Worm (Caenorhabditis elegans): Measurements from ENCODE around the gene C50E10.2.

C50E10.2 gene

DNA sequence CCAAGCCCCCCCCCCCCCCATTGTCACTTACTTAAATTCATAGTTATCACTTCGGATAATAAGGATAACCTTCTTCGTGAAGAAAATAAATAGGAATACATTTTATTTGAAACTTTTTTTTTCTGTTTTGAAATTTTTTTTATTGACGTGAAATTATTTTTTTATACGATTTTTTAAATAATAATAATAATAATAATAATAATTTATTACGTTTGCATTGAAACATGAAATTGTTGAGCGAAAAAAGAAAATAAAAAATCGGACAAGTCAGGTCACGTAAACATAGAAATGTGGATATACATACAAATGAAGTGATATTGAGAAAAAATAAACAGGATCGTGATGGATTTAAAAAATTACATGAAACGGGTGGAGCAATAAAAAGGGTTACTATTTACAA lies at the start of gene C50E10.2:
TSS of gene C50E10.2 (minus strand) at position 101 of the 400 bp plus-strand sequence.
- TF ChIP-seq T22C8.4 (GFP tag; IDR thresholded peaks at IDR 0.05) (no peak), tab-1 (GFP tag; IDR thresholded peaks at IDR 0.05) (no peak), med-1 (GFP tag; optimal IDR thresholded peaks at IDR 0.05; ENCODE audit: insufficient read depth) (no peak), klf-2 (GFP tag; conservative IDR thresholded peaks at IDR 0.05) (no peak), flt-1 (GFP tag; IDR thresholded peaks at IDR 0.05) (no peak)

DNA sequence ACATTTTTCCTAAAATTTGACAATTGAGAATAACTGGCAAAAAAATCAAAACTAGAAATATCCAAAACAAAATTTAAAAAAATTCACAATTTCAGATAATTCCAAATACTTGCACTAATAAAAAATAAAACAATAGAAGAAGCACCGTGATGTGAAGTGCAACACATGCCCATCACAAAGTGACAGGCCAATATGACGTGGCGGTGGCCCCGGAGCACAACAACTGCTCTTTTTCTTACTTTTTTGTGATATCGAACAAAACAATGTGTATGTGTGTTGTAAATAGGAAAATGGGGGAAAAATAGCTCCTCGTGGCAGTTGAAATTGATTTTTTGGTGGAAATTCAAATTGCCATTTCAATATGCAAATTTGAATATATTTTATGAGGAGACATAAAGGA lies 44.3 kb upstream of the C50E10.2 start:
- TF ChIP-seq T22C8.4 (GFP tag; IDR thresholded peaks at IDR 0.05), result no peak
- TF ChIP-seq med-1 (GFP tag; optimal IDR thresholded peaks at IDR 0.05; ENCODE audit: insufficient read depth), result no peak
- TF ChIP-seq cog-1 (tag; optimal IDR thresholded peaks at IDR 0.05), result no peak

DNA sequence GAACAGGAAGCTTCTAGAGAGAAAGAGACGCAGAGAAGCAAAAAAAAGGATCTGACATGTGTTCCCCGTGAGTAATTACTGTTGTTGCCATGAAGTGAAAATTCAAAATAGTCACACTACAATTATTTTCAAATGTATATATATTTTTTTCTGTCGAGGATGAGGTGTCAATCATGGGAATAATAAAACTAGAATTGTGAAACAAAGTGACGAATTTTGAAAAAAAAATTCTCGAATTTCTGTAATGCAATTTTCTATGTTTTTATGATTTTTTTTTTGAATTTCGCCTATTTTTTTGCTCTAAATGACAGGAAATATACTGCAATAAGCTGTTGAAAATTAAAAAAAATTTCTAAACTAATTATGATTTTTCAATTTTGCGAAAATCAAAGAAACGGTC lies 43.6 kb upstream of the C50E10.2 start:
- TF ChIP-seq klf-2 (GFP tag; conservative IDR thresholded peaks at IDR 0.05), result no peak
- TF ChIP-seq T22C8.4 (GFP tag; IDR thresholded peaks at IDR 0.05), result no peak
- no peak for TF ChIP-seq ztf-29 (GFP tag; IDR thresholded peaks at IDR 0.05)
- TF ChIP-seq med-1 (GFP tag; optimal IDR thresholded peaks at IDR 0.05; ENCODE audit: insufficient read depth), result no peak
- TF ChIP-seq ztf-23 (GFP tag; IDR thresholded peaks at IDR 0.05), result no peak
- no peak for TF ChIP-seq flt-1 (GFP tag; IDR thresholded peaks at IDR 0.05)
- TF ChIP-seq ref-1 (GFP tag; conservative IDR thresholded peaks at IDR 0.05), result no peak
- no peak for TF ChIP-seq tab-1 (GFP tag; IDR thresholded peaks at IDR 0.05)
- no peak for TF ChIP-seq cog-1 (tag; optimal IDR thresholded peaks at IDR 0.05)

DNA sequence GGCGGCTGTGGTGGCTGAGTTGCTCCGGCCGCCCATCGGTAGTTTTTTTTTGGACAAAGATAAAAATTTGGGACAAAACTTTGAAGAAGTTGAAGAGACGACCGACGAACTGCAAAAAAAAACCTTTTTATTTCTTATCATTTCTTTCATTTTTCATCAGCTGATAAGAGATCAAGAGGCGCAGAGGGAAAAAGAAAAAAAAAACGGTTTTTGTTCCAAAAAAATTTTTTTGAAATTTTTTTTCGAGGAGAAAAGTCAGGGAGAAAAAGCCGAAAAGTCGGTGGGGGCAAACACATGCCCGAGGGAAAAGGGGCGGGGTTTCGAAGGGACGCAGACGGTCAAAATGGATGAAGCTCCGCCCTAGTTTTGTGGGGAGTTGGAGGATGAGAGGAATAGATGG lies 42.6 kb upstream of the C50E10.2 start, which contains the start of gene ras-1:
TSS of gene ras-1 (minus strand) at position 129 of the 400 bp plus-strand sequence.
- TF ChIP-seq ztf-23 (GFP tag; IDR thresholded peaks at IDR 0.05), result no peak
- TF ChIP-seq ref-1 (GFP tag; conservative IDR thresholded peaks at IDR 0.05), result no peak
- TF ChIP-seq cog-1 (tag; optimal IDR thresholded peaks at IDR 0.05), result no peak
- no peak for TF ChIP-seq ztf-29 (GFP tag; IDR thresholded peaks at IDR 0.05)
- no peak for TF ChIP-seq med-1 (GFP tag; optimal IDR thresholded peaks at IDR 0.05; ENCODE audit: insufficient read depth)
- no peak for TF ChIP-seq T22C8.4 (GFP tag; IDR thresholded peaks at IDR 0.05)
- no peak for TF ChIP-seq tab-1 (GFP tag; IDR thresholded peaks at IDR 0.05)
- no peak for TF ChIP-seq flt-1 (GFP tag; IDR thresholded peaks at IDR 0.05)
- no peak for TF ChIP-seq klf-2 (GFP tag; conservative IDR thresholded peaks at IDR 0.05)

DNA sequence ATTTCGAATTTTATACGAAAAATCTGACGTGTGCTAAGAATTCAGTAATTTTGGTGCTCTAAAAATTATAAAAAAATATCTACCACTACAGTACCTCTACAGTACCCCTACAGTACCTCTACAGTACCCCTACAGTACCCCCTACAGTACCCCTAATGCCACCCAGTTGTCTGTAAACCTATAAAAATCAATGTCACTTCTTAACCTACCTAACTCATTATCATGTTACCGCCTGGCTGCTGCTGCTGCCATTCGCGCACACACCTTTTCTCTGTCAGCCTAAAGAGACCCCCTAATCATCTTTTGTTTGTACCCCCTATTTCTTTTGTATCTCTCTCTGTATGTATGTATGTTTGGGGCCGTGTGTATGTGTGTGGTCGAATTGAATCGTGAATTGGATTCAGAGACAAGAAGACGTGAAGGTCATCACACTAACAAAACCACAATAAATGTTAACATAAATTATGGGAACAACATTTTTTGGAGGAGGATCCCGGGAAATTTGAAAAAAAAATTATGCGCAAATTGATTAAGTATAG lies 41.3 kb upstream of the C50E10.2 start:
- no peak for TF ChIP-seq T22C8.4 (GFP tag; IDR thresholded peaks at IDR 0.05)
- TF ChIP-seq tab-1 (GFP tag; IDR thresholded peaks at IDR 0.05), result peak; percentile 60; the same call in 1 of the 2 replicates

DNA sequence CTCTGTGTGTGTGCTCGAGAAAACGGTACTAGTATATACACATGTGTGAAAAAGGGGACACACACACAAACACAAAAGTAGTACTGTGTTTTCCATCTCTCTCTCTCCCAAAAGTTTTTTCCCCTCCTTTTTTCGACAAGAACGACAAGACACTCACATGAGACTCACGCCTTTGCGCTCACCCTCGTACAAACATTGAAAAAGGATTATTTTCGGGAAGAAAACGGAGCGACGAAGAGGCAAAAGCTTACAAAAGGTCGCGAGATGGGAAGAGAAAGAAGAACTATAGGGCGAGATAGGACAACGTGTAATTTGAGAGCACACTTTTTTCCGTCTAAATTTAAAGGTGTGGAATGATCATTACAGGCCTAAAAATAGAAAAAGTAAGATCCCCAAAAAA lies 40.4 kb upstream of the C50E10.2 start:
- TF ChIP-seq med-1 (GFP tag; optimal IDR thresholded peaks at IDR 0.05; ENCODE audit: insufficient read depth), result no peak
- TF ChIP-seq ref-1 (GFP tag; conservative IDR thresholded peaks at IDR 0.05), result no peak

DNA sequence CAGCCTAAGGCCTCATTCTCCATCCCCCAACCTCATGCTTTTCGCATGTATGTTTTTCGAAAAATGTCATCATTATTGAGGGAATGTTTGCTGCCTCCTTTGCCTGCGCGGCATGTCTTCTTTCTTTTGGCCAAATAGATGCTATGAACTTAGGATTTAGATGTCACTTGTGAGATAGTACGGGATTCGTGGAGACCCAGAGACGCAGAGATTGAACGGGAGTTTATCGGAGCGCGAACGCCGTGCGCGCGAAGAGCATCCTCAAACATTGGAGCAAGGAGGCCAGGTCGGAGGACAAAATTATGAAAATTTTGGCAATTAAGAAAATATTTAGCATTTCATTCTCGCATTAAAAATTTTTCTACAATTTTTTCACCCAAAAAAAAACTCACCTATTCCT lies 39.4 kb upstream of the C50E10.2 start:
- TF ChIP-seq T22C8.4 (GFP tag; IDR thresholded peaks at IDR 0.05) (no peak), cog-1 (tag; optimal IDR thresholded peaks at IDR 0.05) (no peak), ztf-29 (GFP tag; IDR thresholded peaks at IDR 0.05) (no peak), med-1 (GFP tag; optimal IDR thresholded peaks at IDR 0.05; ENCODE audit: insufficient read depth) (no peak), tab-1 (GFP tag; IDR thresholded peaks at IDR 0.05) (no peak), flt-1 (GFP tag; IDR thresholded peaks at IDR 0.05) (no peak), ref-1 (GFP tag; conservative IDR thresholded peaks at IDR 0.05) (no peak), klf-2 (GFP tag; conservative IDR thresholded peaks at IDR 0.05) (no peak), ztf-23 (GFP tag; IDR thresholded peaks at IDR 0.05) (no peak)

DNA sequence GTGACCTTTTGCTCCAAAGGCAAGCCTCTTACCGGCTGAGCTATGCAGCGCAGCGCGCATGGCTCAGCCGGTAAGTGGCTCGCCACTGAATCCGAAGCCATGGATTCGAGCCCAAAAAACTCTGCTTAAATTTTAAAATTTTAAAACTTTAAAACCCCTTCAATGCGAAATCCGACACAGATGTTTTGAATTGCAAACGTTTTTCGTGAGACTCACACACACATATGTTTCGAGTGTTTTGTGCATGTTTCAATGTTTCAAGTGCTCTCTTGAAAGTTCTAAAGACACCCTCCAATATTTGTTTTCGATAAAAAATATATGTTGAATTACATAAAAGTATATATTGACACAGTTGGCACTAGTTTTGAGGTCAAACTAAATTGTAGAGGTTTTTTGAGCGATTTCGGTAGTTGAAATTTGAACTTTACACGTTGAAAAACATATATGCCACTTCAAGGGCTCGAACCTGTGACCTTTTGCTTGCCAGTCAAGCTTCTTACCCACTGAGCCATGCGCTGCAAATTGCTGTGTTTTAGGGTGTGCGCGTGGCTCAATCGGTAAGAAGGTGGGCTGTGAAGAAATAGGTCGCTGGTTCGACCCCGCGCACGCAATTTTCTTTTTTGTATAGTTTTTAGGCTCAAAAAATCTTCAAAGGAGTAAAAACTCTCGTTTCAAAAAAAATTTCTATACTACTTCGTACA lies 36.9 kb upstream of the C50E10.2 start:
- no peak for TF ChIP-seq flt-1 (GFP tag; IDR thresholded peaks at IDR 0.05)
- no peak for TF ChIP-seq ztf-29 (GFP tag; IDR thresholded peaks at IDR 0.05)
- no peak for TF ChIP-seq ref-1 (GFP tag; conservative IDR thresholded peaks at IDR 0.05)
- TF ChIP-seq cog-1 (tag; optimal IDR thresholded peaks at IDR 0.05), result no peak
- TF ChIP-seq T22C8.4 (GFP tag; IDR thresholded peaks at IDR 0.05), result no peak
- TF ChIP-seq ztf-23 (GFP tag; IDR thresholded peaks at IDR 0.05), result no peak

DNA sequence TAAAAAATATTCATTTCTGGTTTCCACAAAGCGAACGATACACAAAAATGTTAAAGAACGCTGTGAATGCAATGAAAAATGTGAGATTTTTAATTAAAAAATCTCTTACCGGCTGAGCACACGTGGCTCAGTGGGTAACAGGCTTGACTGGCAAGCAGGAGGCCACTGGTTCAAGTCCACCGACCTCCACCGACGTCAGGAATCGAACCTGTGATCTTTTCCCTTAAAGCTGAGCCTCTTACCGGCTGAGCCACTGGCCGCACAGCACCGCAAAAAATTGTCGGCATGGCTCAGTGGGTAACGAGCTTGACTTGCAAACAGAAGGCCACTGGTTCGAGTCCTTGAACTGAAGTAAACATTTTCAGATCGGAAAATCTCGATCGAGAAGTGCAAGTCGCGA lies 35.3 kb upstream of the C50E10.2 start, which contains the start of gene C44C11.6:
TSS of gene C44C11.6 (plus strand) at position 23 of the 400 bp plus-strand sequence.
- no peak for TF ChIP-seq T22C8.4 (GFP tag; IDR thresholded peaks at IDR 0.05)
- no peak for TF ChIP-seq med-1 (GFP tag; optimal IDR thresholded peaks at IDR 0.05; ENCODE audit: insufficient read depth)
- 0 out of 2 replicates have a peak, but pooled peaks have one; percentile 39 for TF ChIP-seq ztf-23 (GFP tag; IDR thresholded peaks at IDR 0.05)
- TF ChIP-seq tab-1 (GFP tag; IDR thresholded peaks at IDR 0.05), result peak; percentile 70

DNA sequence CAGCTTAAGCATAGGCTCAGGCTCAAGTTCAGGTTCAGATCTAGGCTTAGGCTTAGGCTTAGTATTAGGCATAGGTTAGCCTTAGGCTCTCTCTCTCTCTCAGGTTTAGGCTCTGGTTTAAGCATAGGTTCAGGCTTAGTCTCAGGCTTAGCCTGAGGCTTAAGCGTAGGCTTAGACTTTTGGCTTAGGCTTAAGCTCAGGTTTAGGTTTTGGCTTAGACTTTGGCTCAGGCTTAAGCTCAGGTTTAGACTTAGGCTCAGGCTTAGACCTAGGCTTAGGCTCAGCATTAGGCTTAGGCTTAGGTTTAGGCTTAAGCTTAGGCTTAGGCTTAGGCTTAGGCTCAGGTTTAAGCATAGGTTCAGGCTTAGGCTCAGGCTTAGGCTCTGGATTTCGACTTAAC lies 34.2 kb upstream of the C50E10.2 start:
- TF ChIP-seq cog-1 (tag; optimal IDR thresholded peaks at IDR 0.05) (no peak), ref-1 (GFP tag; conservative IDR thresholded peaks at IDR 0.05) (no peak)

DNA sequence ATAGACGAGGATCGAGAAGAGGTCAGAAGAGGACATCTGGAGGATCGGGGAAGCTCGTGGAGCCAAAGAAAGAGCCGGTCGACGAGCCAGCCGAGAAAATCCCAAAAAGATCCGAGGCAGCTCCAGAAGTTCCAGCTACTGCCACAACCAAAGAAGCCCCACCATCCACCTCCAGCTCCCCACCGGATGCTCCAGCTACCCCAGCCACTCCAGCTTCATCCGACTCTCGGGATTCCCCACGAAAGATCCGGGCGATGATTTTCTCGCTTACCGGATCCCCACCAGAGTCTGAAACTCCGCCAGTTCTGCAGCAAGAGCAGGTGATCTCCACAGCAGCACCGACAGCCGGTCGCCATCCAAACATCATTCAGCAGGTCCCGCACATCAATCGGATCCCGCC lies 33.4 kb upstream of the C50E10.2 start:
- no peak for TF ChIP-seq med-1 (GFP tag; optimal IDR thresholded peaks at IDR 0.05; ENCODE audit: insufficient read depth)
- TF ChIP-seq tab-1 (GFP tag; IDR thresholded peaks at IDR 0.05), result no peak
- TF ChIP-seq ref-1 (GFP tag; conservative IDR thresholded peaks at IDR 0.05), result no peak
- no peak for TF ChIP-seq klf-2 (GFP tag; conservative IDR thresholded peaks at IDR 0.05)
- no peak for TF ChIP-seq cog-1 (tag; optimal IDR thresholded peaks at IDR 0.05)
- TF ChIP-seq T22C8.4 (GFP tag; IDR thresholded peaks at IDR 0.05), result no peak
- TF ChIP-seq ztf-29 (GFP tag; IDR thresholded peaks at IDR 0.05), result no peak
- TF ChIP-seq flt-1 (GFP tag; IDR thresholded peaks at IDR 0.05), result no peak

All from whole organism, midembryonic.